Fruit fly (Drosophila melanogaster) whole organism, embryonic: ENCODE measurements around the gene eys.

ENCODE experiments used
- Antp ChIP-seq: fragments of 200-800 bp; sonication (Bioruptor generic); optimal IDR thresholded peaks from 3 replicates; lab custom pipeline; 2016; ENCODE audit warnings: missing biosample characterization, missing genetic modification characterization
- B-H2 ChIP-seq: fragments of 200-800 bp; sonication (Bioruptor generic); optimal IDR thresholded peaks from 2 replicates; lab custom pipeline; 2018; ENCODE audit warnings: missing biosample characterization, mild to moderate bottlenecking, missing genetic modification characterization
- Bteb2 ChIP-seq: fragments of 200-800 bp; sonication (Bioruptor generic); optimal IDR thresholded peaks from 2 replicates; lab custom pipeline; 2016; ENCODE audit warnings: missing biosample characterization, missing genetic modification characterization
- CG10274 ChIP-seq: fragments of 200-800 bp; sonication (Bioruptor generic); optimal IDR thresholded peaks from 3 replicates; lab custom pipeline; 2017; ENCODE audit warnings: missing biosample characterization, mild to moderate bottlenecking, missing genetic modification characterization
- CG10321 ChIP-seq: fragments of 200-800 bp; sonication (Bioruptor generic); IDR thresholded peaks from 2 replicates; pipeline ENCODE4 v1.3.6; 2022; ENCODE audit warnings: missing biosample characterization, missing genetic modification characterization
- CG11504 ChIP-seq: fragments of 200-800 bp; sonication (Bioruptor generic); optimal IDR thresholded peaks from 3 replicates; lab custom pipeline; 2019; ENCODE audit warnings: missing biosample characterization, mild to moderate bottlenecking, missing genetic modification characterization, moderate library complexity
- CG12219 ChIP-seq: fragments of 200-800 bp; sonication (Bioruptor generic); optimal IDR thresholded peaks from 3 replicates; lab custom pipeline; 2018; ENCODE audit warnings: missing biosample characterization, mild to moderate bottlenecking, missing genetic modification characterization
- CG12769 ChIP-seq: fragments of 200-800 bp; sonication (Bioruptor generic); optimal IDR thresholded peaks from 2 replicates; lab custom pipeline; 2019; ENCODE audit warnings: missing biosample characterization, mild to moderate bottlenecking, missing genetic modification characterization, moderate library complexity
- CG13424 ChIP-seq: fragments of 200-800 bp; sonication (Bioruptor generic); optimal IDR thresholded peaks from 2 replicates; lab custom pipeline; 2019; ENCODE audit warnings: missing biosample characterization, mild to moderate bottlenecking, missing genetic modification characterization, moderate library complexity
- CG14965 ChIP-seq: fragments of 200-800 bp; sonication (Bioruptor generic); optimal IDR thresholded peaks from 2 replicates; lab custom pipeline; 2016; ENCODE audit warnings: missing biosample characterization, missing genetic modification characterization, borderline replicate concordance
- CG17912 ChIP-seq: fragments of 200-800 bp; sonication (Bioruptor generic); optimal IDR thresholded peaks from 2 replicates; lab custom pipeline; 2018; ENCODE audit warnings: missing biosample characterization, mild to moderate bottlenecking, missing genetic modification characterization
- CG2678 ChIP-seq: fragments of 200-800 bp; sonication (Bioruptor generic); optimal IDR thresholded peaks from 3 replicates; lab custom pipeline; 2019; ENCODE audit warnings: missing biosample characterization, mild to moderate bottlenecking, missing genetic modification characterization, moderate library complexity
- CG2712 ChIP-seq: fragments of 200-800 bp; optimal IDR thresholded peaks from 3 replicates; lab custom pipeline; 2019; ENCODE audit warnings: missing biosample characterization, mild to moderate bottlenecking, missing genetic modification characterization, moderate library complexity
- CG32772 ChIP-seq: fragments of 200-800 bp; sonication (Bioruptor generic); IDR thresholded peaks from 2 replicates; pipeline ENCODE4 v1.3.6; 2022; ENCODE audit warnings: missing biosample characterization, missing genetic modification characterization
- CG34376 ChIP-seq: fragments of 200-800 bp; sonication (Bioruptor generic); optimal IDR thresholded peaks from 2 replicates; lab custom pipeline; 2018; ENCODE audit warnings: missing biosample characterization, mild to moderate bottlenecking, missing genetic modification characterization
- CG4617 ChIP-seq: fragments of 200-800 bp; sonication (Bioruptor generic); optimal IDR thresholded peaks from 3 replicates; lab custom pipeline; 2016; ENCODE audit warnings: missing biosample characterization, missing genetic modification characterization, borderline replicate concordance
- CG6254 ChIP-seq: fragments of 200-800 bp; sonication (Bioruptor generic); optimal IDR thresholded peaks from 3 replicates; lab custom pipeline; 2017; ENCODE audit warnings: mild to moderate bottlenecking, missing biosample characterization, missing genetic modification reagents, missing genetic modification characterization
- CG6683 ChIP-seq: fragments of 200-800 bp; sonication (Bioruptor generic); optimal IDR thresholded peaks from 2 replicates; lab custom pipeline; 2017; ENCODE audit warnings: missing biosample characterization, mild to moderate bottlenecking, missing genetic modification characterization, missing genetic modification reagents
- CG6813 ChIP-seq: fragments of 200-800 bp; sonication (Bioruptor generic); optimal IDR thresholded peaks from 2 replicates; lab custom pipeline; 2017; ENCODE audit warnings: missing biosample characterization, missing genetic modification characterization, mild to moderate bottlenecking, moderate library complexity, missing genetic modification reagents
- CG8290 ChIP-seq, 3 experiments: fragments of 200-800 bp; sonication (Bioruptor generic); optimal IDR thresholded peaks; 2 replicates each; lab custom pipeline; 2016 to 2019; ENCODE audit warnings: missing biosample characterization in 3 of 3, missing genetic modification characterization in 3 of 3, mild to moderate bottlenecking in 2 of 3, moderate library complexity in 1 of 3
- CG9609 ChIP-seq: fragments of 200-800 bp; sonication (Bioruptor generic); optimal IDR thresholded peaks from 3 replicates; lab custom pipeline; 2016; ENCODE audit warnings: missing biosample characterization, missing genetic modification characterization
- CkIIα-i1 ChIP-seq: fragments of 200-800 bp; sonication (Bioruptor generic); IDR thresholded peaks from 2 replicates; pipeline ENCODE4 v1.3.6; 2022; ENCODE audit warnings: missing biosample characterization, missing genetic modification characterization
- Dp ChIP-seq: fragments of 200-800 bp; sonication (Bioruptor generic); optimal IDR thresholded peaks from 2 replicates; lab custom pipeline; 2018; ENCODE audit warnings: missing biosample characterization, mild to moderate bottlenecking, missing genetic modification characterization, moderate library complexity
- GATAe ChIP-seq: fragments of 200-800 bp; sonication (Bioruptor generic); conservative IDR thresholded peaks from 2 replicates; pipeline ENCODE4 v1.3.6; 2022; ENCODE audit warnings: missing biosample characterization, missing genetic modification characterization
- Hmx ChIP-seq: fragments of 200-800 bp; sonication (Bioruptor generic); optimal IDR thresholded peaks from 2 replicates; lab custom pipeline; 2016; ENCODE audit warnings: missing biosample characterization, missing genetic modification characterization
- Kr ChIP-seq: fragments of 200-800 bp; sonication (Bioruptor generic); optimal IDR thresholded peaks from 2 replicates; lab custom pipeline; 2017; ENCODE audit warnings: missing biosample characterization, mild to moderate bottlenecking, missing genetic modification characterization
- Mes4 ChIP-seq: fragments of 200-800 bp; sonication (Bioruptor generic); optimal IDR thresholded peaks from 2 replicates; lab custom pipeline; 2016; ENCODE audit warnings: missing biosample characterization, missing genetic modification characterization
- Optix ChIP-seq: fragments of 200-800 bp; sonication (Bioruptor generic); IDR thresholded peaks from 3 replicates; pipeline ENCODE4 v1.3.6; 2022; ENCODE audit warnings: missing biosample characterization, missing genetic modification characterization
- bbx ChIP-seq: fragments of 200-800 bp; sonication (Bioruptor generic); IDR thresholded peaks from 2 replicates; pipeline ENCODE4 v1.3.6; 2022; ENCODE audit warnings: missing biosample characterization, missing genetic modification characterization; ENCODE audit not compliant: partially characterized antibody
- br ChIP-seq: fragments of >200 bp; optimal IDR thresholded peaks from 2 replicates; lab custom pipeline; 2017
- cad ChIP-seq: fragments of >200 bp; optimal IDR thresholded peaks from 2 replicates; lab custom pipeline; 2017; ENCODE audit warnings: missing biosample characterization, missing genetic modification characterization
- cato ChIP-seq: fragments of 200-800 bp; sonication (Bioruptor generic); optimal IDR thresholded peaks from 2 replicates; lab custom pipeline; 2016; ENCODE audit warnings: missing biosample characterization, missing genetic modification characterization, borderline replicate concordance
- cg ChIP-seq: fragments of 200-800 bp; sonication (Bioruptor generic); optimal IDR thresholded peaks from 3 replicates; lab custom pipeline; 2019; ENCODE audit warnings: missing biosample characterization, mild to moderate bottlenecking, missing genetic modification characterization, moderate library complexity
- corto ChIP-seq: fragments of 200-800 bp; sonication (Bioruptor generic); optimal IDR thresholded peaks from 2 replicates; lab custom pipeline; 2016; ENCODE audit warnings: missing biosample characterization, mild to moderate bottlenecking, missing genetic modification characterization, moderate library complexity
- crc ChIP-seq: fragments of 200-800 bp; sonication (Bioruptor generic); optimal IDR thresholded peaks from 2 replicates; lab custom pipeline; 2016; ENCODE audit warnings: missing biosample characterization, missing genetic modification characterization
- disco-r ChIP-seq: fragments of 200-800 bp; sonication (Bioruptor generic); optimal IDR thresholded peaks from 2 replicates; lab custom pipeline; 2016; ENCODE audit warnings: missing biosample characterization, missing genetic modification characterization
- dysf ChIP-seq: fragments of 200-800 bp; sonication (Bioruptor generic); IDR thresholded peaks from 3 replicates; pipeline ENCODE4 v1.3.6; 2022; ENCODE audit warnings: missing biosample characterization, missing genetic modification characterization
- fd64A ChIP-seq: fragments of 200-800 bp; sonication (Bioruptor generic); optimal IDR thresholded peaks from 3 replicates; lab custom pipeline; 2018; ENCODE audit warnings: missing biosample characterization, mild to moderate bottlenecking, missing genetic modification characterization
- ftz-f1 ChIP-seq: fragments of 200-800 bp; sonication (Bioruptor generic); optimal IDR thresholded peaks from 2 replicates; lab custom pipeline; 2016; ENCODE audit warnings: missing biosample characterization, missing genetic modification characterization
- gem ChIP-seq: fragments of 200-800 bp; sonication (Bioruptor generic); optimal IDR thresholded peaks from 2 replicates; lab custom pipeline; 2019; ENCODE audit warnings: missing biosample characterization, mild to moderate bottlenecking, missing genetic modification characterization, moderate library complexity
- gro ChIP-seq: fragments of 200-800 bp; sonication (Bioruptor generic); optimal IDR thresholded peaks from 2 replicates; lab custom pipeline; 2016; ENCODE audit warnings: missing biosample characterization, missing genetic modification characterization
- ken ChIP-seq: fragments of 200-800 bp; sonication (Bioruptor generic); IDR thresholded peaks from 3 replicates; pipeline ENCODE4 v1.3.6; 2022; ENCODE audit warnings: missing biosample characterization, missing genetic modification characterization
- lmd ChIP-seq: fragments of 200-800 bp; sonication (Bioruptor generic); IDR thresholded peaks from 2 replicates; pipeline ENCODE4 v1.3.6; 2022; ENCODE audit warnings: missing biosample characterization, missing genetic modification characterization
- nmo ChIP-seq: fragments of 200-800 bp; sonication (Bioruptor generic); optimal IDR thresholded peaks from 2 replicates; lab custom pipeline; 2018; ENCODE audit warnings: missing biosample characterization, mild to moderate bottlenecking, missing genetic modification characterization, moderate library complexity
- oc ChIP-seq: fragments of 200-800 bp; sonication (Bioruptor generic); optimal IDR thresholded peaks from 2 replicates; lab custom pipeline; 2018; ENCODE audit warnings: missing biosample characterization, mild to moderate bottlenecking, missing genetic modification characterization, moderate library complexity
- repo ChIP-seq: fragments of 200-800 bp; sonication (Bioruptor generic); optimal IDR thresholded peaks from 2 replicates; lab custom pipeline; 2016; ENCODE audit warnings: missing biosample characterization, missing genetic modification characterization
- slp2 ChIP-seq: fragments of 200-800 bp; sonication (Bioruptor generic); optimal IDR thresholded peaks from 2 replicates; lab custom pipeline; 2016; ENCODE audit warnings: missing biosample characterization, missing genetic modification characterization
- sug ChIP-seq: fragments of 200-800 bp; optimal IDR thresholded peaks from 2 replicates; lab custom pipeline; 2019; ENCODE audit warnings: missing biosample characterization, mild to moderate bottlenecking, missing genetic modification characterization, moderate library complexity
- tap ChIP-seq: fragments of 200-800 bp; optimal IDR thresholded peaks from 3 replicates; lab custom pipeline; 2019; ENCODE audit warnings: missing biosample characterization, mild to moderate bottlenecking, missing genetic modification characterization, moderate library complexity
- tin ChIP-seq: fragments of 200-800 bp; sonication (Bioruptor generic); optimal IDR thresholded peaks from 3 replicates; lab custom pipeline; 2016; ENCODE audit warnings: missing biosample characterization, missing genetic modification characterization
- yki ChIP-seq: fragments of >200 bp; optimal IDR thresholded peaks from 3 replicates; lab custom pipeline; 2018

Gene eys

dm6 chr2L:2380805-2381204 lies 69.3 kb downstream of the eys start, which contains the start of gene Eogt (continued):
- peak; percentile 97 for TF ChIP-seq CG32772
- peak; percentile 51 for TF ChIP-seq Mes4 (GFP tag; lab: Kevin White, UChicago)
- peak; percentile 88 for TF ChIP-seq tin
- peak; percentile 64 for TF ChIP-seq CG9609 (GFP tag; lab: Kevin White, UChicago)
- TF ChIP-seq CG6254: peak; percentile 78
- no peak; the same call in 1 of the 2 replicates for TF ChIP-seq CkIIα-i1
- peak; percentile 33 for TF ChIP-seq fd64A (GFP tag; lab: Kevin White, UChicago)
- TF ChIP-seq B-H2 (GFP tag; lab: Kevin White, UChicago): peak; percentile 77
- TF ChIP-seq gem (tag; lab: Kevin White, UChicago): peak; percentile 98
- peak; percentile 45 for TF ChIP-seq Antp (GFP tag; lab: Kevin White, UChicago)
- TF ChIP-seq cg: no peak
- no peak for TF ChIP-seq Kr
- TF ChIP-seq CG6683 (GFP tag; lab: Kevin White, UChicago): peak; percentile 68
- peak; percentile 97 for TF ChIP-seq nmo
- peak; percentile 76 for TF ChIP-seq CG6813 (GFP tag; lab: Kevin White, UChicago)
- TF ChIP-seq cato (GFP tag; lab: Kevin White, UChicago): peak; percentile 87
- TF ChIP-seq crc (GFP tag; lab: Kevin White, UChicago): peak; percentile 49
- peak; percentile 88 for TF ChIP-seq CG12219
- peak; percentile 33 for TF ChIP-seq corto (GFP tag; lab: Kevin White, UChicago)
- TF ChIP-seq ken (GFP tag; lab: Robert Waterston, UW): peak; percentile 98
- peak; percentile 97 for TF ChIP-seq CG12769 (tag; lab: Kevin White, UChicago)
- TF ChIP-seq oc: peak; percentile 98
- peak; percentile 27 for TF ChIP-seq gro (GFP tag; lab: Kevin White, UChicago)
- TF ChIP-seq cad (GFP tag; lab: Kevin White, UChicago): no peak
- TF ChIP-seq CG10274 (GFP tag; lab: Kevin White, UChicago): peak; percentile 53
- no peak for TF ChIP-seq br (lab: Kevin White, UChicago)
- TF ChIP-seq ftz-f1 (GFP tag; lab: Kevin White, UChicago): no peak
- TF ChIP-seq disco-r (GFP tag; lab: Kevin White, UChicago): peak; percentile 32
- TF ChIP-seq CG17912 (GFP tag; lab: Kevin White, UChicago): peak; percentile 55
- TF ChIP-seq slp2 (GFP tag; lab: Kevin White, UChicago): peak; percentile 63
- TF ChIP-seq tap (tag; lab: Kevin White, UChicago): peak; percentile 84
- TF ChIP-seq CG8290 (GFP tag; optimal IDR thresholded peaks at IDR 0.05; lab: Kevin White, UChicago): peak; percentile 84
- TF ChIP-seq CG8290 (tag; optimal IDR thresholded peaks at IDR 0.05; lab: Kevin White, UChicago): peak; percentile 58 to 98
- no peak for TF ChIP-seq CG14965 (GFP tag; lab: Kevin White, UChicago)
- peak; percentile 28 for TF ChIP-seq Dp (GFP tag; lab: Kevin White, UChicago)
- peak; percentile 56 for TF ChIP-seq CG34376 (GFP tag; lab: Kevin White, UChicago)
- peak; percentile 93 for TF ChIP-seq Optix
- TF ChIP-seq Hmx (GFP tag; lab: Kevin White, UChicago): peak; percentile 5
- peak; percentile 96 for TF ChIP-seq lmd (GFP tag; lab: Robert Waterston, UW)
- peak; percentile 82 for TF ChIP-seq GATAe
- no peak for TF ChIP-seq yki (lab: Kevin White, UChicago)
- TF ChIP-seq bbx: no peak
- peak; percentile 92 for TF ChIP-seq CG2678 (tag; lab: Kevin White, UChicago)
- peak; percentile 95 for TF ChIP-seq CG13424 (tag; lab: Kevin White, UChicago)
- peak; percentile 92 for TF ChIP-seq CG11504 (tag; lab: Kevin White, UChicago)
- TF ChIP-seq CG2712: peak; percentile 95
- TF ChIP-seq Bteb2 (GFP tag; lab: Kevin White, UChicago): peak; percentile 63
- TF ChIP-seq CG10321 (GFP tag; lab: Robert Waterston, UW): peak; percentile 80
- peak; percentile 98 for TF ChIP-seq dysf (GFP tag; lab: Robert Waterston, UW)
- TF ChIP-seq sug: peak; percentile 85
- peak; percentile 20 for TF ChIP-seq repo (GFP tag; lab: Kevin White, UChicago)
- TF ChIP-seq CG4617 (GFP tag; lab: Kevin White, UChicago): peak; percentile 92
